Worm (Caenorhabditis elegans) whole organism, late embryonic: ENCODE measurements around the gene R166.2.
A peak's percentile ranks its signal among the peaks of the same experiment; 100 is the strongest.

Source experiments
- F13H6.1 ChIP-seq: sonication (generic microtip); optimal IDR thresholded peaks from 2 replicates; lab custom pipeline; 2016; ENCODE audit warnings: missing genetic modification characterization, missing compliant biosample characterization
- K02D7.2 ChIP-seq: sonication (generic microtip); optimal IDR thresholded peaks from 2 replicates; lab custom pipeline; 2017; ENCODE audit warnings: mild to moderate bottlenecking, missing genetic modification characterization, missing compliant biosample characterization
- K09A11.1 ChIP-seq: sonication (generic microtip); optimal IDR thresholded peaks from 2 replicates; lab custom pipeline; 2017; ENCODE audit warnings: antibody characterized with exemption, mild to moderate bottlenecking, missing genetic modification characterization, missing compliant biosample characterization; ENCODE audit not compliant: insufficient read depth
- T23F11.4 ChIP-seq: fragments of 200-800 bp; sonication (Bioruptor generic); optimal IDR thresholded peaks from 2 replicates; lab custom pipeline; 2018; ENCODE audit warnings: mild to moderate bottlenecking, missing genetic modification characterization, missing compliant biosample characterization
- ama-1 ChIP-seq: fragments of 150-350 bp; optimal IDR thresholded peaks from 2 replicates; lab custom pipeline; 2014
- ceh-18 ChIP-seq: sonication (generic microtip); optimal IDR thresholded peaks from 2 replicates; lab custom pipeline; 2016; ENCODE audit warnings: missing genetic modification characterization, missing compliant biosample characterization
- ceh-19 ChIP-seq: fragments of 200-800 bp; sonication (Bioruptor generic); optimal IDR thresholded peaks from 2 replicates; lab custom pipeline; 2018; ENCODE audit warnings: mild to moderate bottlenecking, missing genetic modification characterization, missing compliant biosample characterization
- ceh-2 ChIP-seq: sonication (generic microtip); optimal IDR thresholded peaks from 2 replicates; lab custom pipeline; 2016; ENCODE audit warnings: missing genotype, missing genetic modification characterization, missing compliant biosample characterization
- ceh-22 ChIP-seq: sonication (generic microtip); optimal IDR thresholded peaks from 2 replicates; lab custom pipeline; 2017; ENCODE audit warnings: missing biosample characterization, missing genetic modification characterization
- ceh-24 ChIP-seq: sonication (generic microtip); optimal IDR thresholded peaks from 2 replicates; lab custom pipeline; 2016; ENCODE audit warnings: mild to moderate bottlenecking, missing genetic modification characterization, missing compliant biosample characterization
- ceh-30 ChIP-seq: fragments of 150-350 bp; optimal IDR thresholded peaks from 2 replicates; lab custom pipeline; 2014; ENCODE audit warnings: missing biosample characterization, missing genetic modification characterization
- ceh-34 ChIP-seq: sonication (generic microtip); optimal IDR thresholded peaks from 2 replicates; lab custom pipeline; 2016; ENCODE audit warnings: mild to moderate bottlenecking, missing genetic modification characterization, missing compliant biosample characterization
- ceh-45 ChIP-seq: fragments of 200-800 bp; sonication (Bioruptor generic); IDR thresholded peaks from 2 replicates; pipeline ENCODE4 v1.3.6; 2022; ENCODE audit warnings: missing genetic modification reagents, missing genetic modification characterization, missing compliant biosample characterization
- ceh-48 ChIP-seq: sonication (generic microtip); optimal IDR thresholded peaks from 2 replicates; lab custom pipeline; 2016; ENCODE audit warnings: missing genetic modification characterization, inconsistent platforms, missing compliant biosample characterization
- ceh-6 ChIP-seq: fragments of 200-800 bp; sonication (Bioruptor generic); optimal IDR thresholded peaks from 2 replicates; lab custom pipeline; 2018; ENCODE audit warnings: mild to moderate bottlenecking, missing genetic modification characterization, missing compliant biosample characterization
- che-1 ChIP-seq: sonication (generic microtip); optimal IDR thresholded peaks from 2 replicates; lab custom pipeline; 2016; ENCODE audit warnings: mild to moderate bottlenecking, missing genetic modification characterization, missing compliant biosample characterization
- eyg-1 ChIP-seq: sonication (generic microtip); optimal IDR thresholded peaks from 2 replicates; lab custom pipeline; 2016; ENCODE audit warnings: missing genotype, missing genetic modification characterization, missing compliant biosample characterization
- fax-1 ChIP-seq: sonication (generic microtip); optimal IDR thresholded peaks from 2 replicates; lab custom pipeline; 2016; ENCODE audit warnings: missing genotype, missing genetic modification characterization, missing compliant biosample characterization
- hlh-13 ChIP-seq: fragments of 200-800 bp; sonication (Bioruptor generic); optimal IDR thresholded peaks from 2 replicates; lab custom pipeline; 2018; ENCODE audit warnings: mild to moderate bottlenecking, missing genetic modification characterization, missing compliant biosample characterization
- hlh-15 ChIP-seq: sonication (generic microtip); optimal IDR thresholded peaks from 2 replicates; lab custom pipeline; 2016; ENCODE audit warnings: missing genetic modification characterization, missing compliant biosample characterization
- hlh-8 ChIP-seq: sonication (generic microtip); optimal IDR thresholded peaks from 2 replicates; lab custom pipeline; 2016; ENCODE audit warnings: missing genotype, missing genetic modification characterization, missing compliant biosample characterization
- lin-11 ChIP-seq: fragments of 200-800 bp; sonication (Bioruptor generic); optimal IDR thresholded peaks from 2 replicates; lab custom pipeline; 2018; ENCODE audit warnings: mild to moderate bottlenecking, missing genetic modification characterization, missing compliant biosample characterization
- madf-2 ChIP-seq: sonication (generic microtip); optimal IDR thresholded peaks from 2 replicates; lab custom pipeline; 2017; ENCODE audit warnings: missing genetic modification characterization, missing compliant biosample characterization
- mec-3 ChIP-seq: sonication (generic microtip); optimal IDR thresholded peaks from 2 replicates; lab custom pipeline; 2016; ENCODE audit warnings: borderline replicate concordance, missing genetic modification characterization, missing compliant biosample characterization
- nfya-1 ChIP-seq: sonication (generic microtip); optimal IDR thresholded peaks from 2 replicates; lab custom pipeline; 2017; ENCODE audit warnings: missing genetic modification characterization, mild to moderate bottlenecking, missing compliant biosample characterization, antibody characterized with exemption, moderate library complexity
- nhr-232 ChIP-seq: sonication (generic microtip); optimal IDR thresholded peaks from 2 replicates; lab custom pipeline; 2016; ENCODE audit warnings: missing genetic modification characterization, missing compliant biosample characterization
- npax-4 ChIP-seq: sonication (generic microtip); optimal IDR thresholded peaks from 2 replicates; lab custom pipeline; 2016; ENCODE audit warnings: missing genetic modification characterization, missing compliant biosample characterization
- odd-2 ChIP-seq: sonication (generic microtip); optimal IDR thresholded peaks from 2 replicates; lab custom pipeline; 2017; ENCODE audit warnings: antibody characterized with exemption, mild to moderate bottlenecking, missing genetic modification characterization, missing compliant biosample characterization
- pag-3 ChIP-seq: sonication (generic microtip); optimal IDR thresholded peaks from 2 replicates; lab custom pipeline; 2016; ENCODE audit warnings: missing compliant biosample characterization, missing genetic modification characterization, borderline replicate concordance
- pqm-1 ChIP-seq: sonication (generic microtip); optimal IDR thresholded peaks from 2 replicates; lab custom pipeline; 2016; ENCODE audit warnings: missing genetic modification characterization, missing compliant biosample characterization
- pros-1 ChIP-seq: fragments of 150-350 bp; optimal IDR thresholded peaks from 2 replicates; lab custom pipeline; 2014; ENCODE audit warnings: missing biosample characterization, missing genetic modification reagents, missing genetic modification characterization
- ref-2 ChIP-seq: sonication (generic microtip); optimal IDR thresholded peaks from 2 replicates; lab custom pipeline; 2016; ENCODE audit warnings: missing genetic modification characterization, missing compliant biosample characterization
- rnt-1 ChIP-seq: sonication (generic microtip); optimal IDR thresholded peaks from 2 replicates; lab custom pipeline; 2016; ENCODE audit warnings: missing genetic modification characterization, missing compliant biosample characterization
- sdc-2 ChIP-seq: sonication (generic microtip); optimal IDR thresholded peaks from 2 replicates; lab custom pipeline; 2016; ENCODE audit warnings: missing genotype, missing genetic modification characterization, missing compliant biosample characterization
- sox-2 ChIP-seq: fragments of 200-800 bp; sonication (Bioruptor generic); IDR thresholded peaks from 2 replicates; pipeline ENCODE4 v1.3.6; 2022; ENCODE audit warnings: missing genetic modification reagents, missing genetic modification characterization, missing compliant biosample characterization
- tbx-7 ChIP-seq: sonication (generic microtip); optimal IDR thresholded peaks from 2 replicates; lab custom pipeline; 2016; ENCODE audit warnings: missing genotype, missing genetic modification characterization, missing compliant biosample characterization
- ttx-3 ChIP-seq: sonication (generic microtip); optimal IDR thresholded peaks from 2 replicates; lab custom pipeline; 2016; ENCODE audit warnings: missing genetic modification reagents, missing genetic modification characterization, missing compliant biosample characterization
- unc-3 ChIP-seq, 2 experiments: fragments of 200-800 bp in 1 of 2; sonication (Bioruptor generic) in 1 of 2; sonication (generic microtip) in 1 of 2; conservative IDR thresholded peaks in 1 of 2; optimal IDR thresholded peaks in 1 of 2; 2 replicates each; pipeline versions ENCODE4 v1.3.6 to Lab custom; 2016 to 2022; ENCODE audit warnings: missing compliant biosample characterization in 2 of 2, missing genetic modification characterization in 2 of 2, missing genetic modification reagents in 1 of 2
- unc-42 ChIP-seq: sonication (generic microtip); optimal IDR thresholded peaks from 2 replicates; lab custom pipeline; 2016; ENCODE audit warnings: missing genotype, missing genetic modification characterization, missing compliant biosample characterization
- unc-55 ChIP-seq: sonication (generic microtip); optimal IDR thresholded peaks from 2 replicates; lab custom pipeline; 2017; ENCODE audit warnings: missing biosample characterization, missing genetic modification reagents, missing genetic modification characterization
- zip-5 ChIP-seq: sonication (generic microtip); optimal IDR thresholded peaks from 2 replicates; lab custom pipeline; 2016; ENCODE audit warnings: missing genetic modification characterization, missing compliant biosample characterization
- ztf-16 ChIP-seq: sonication (generic microtip); optimal IDR thresholded peaks from 2 replicates; lab custom pipeline; 2017; ENCODE audit warnings: missing genetic modification characterization, missing compliant biosample characterization

The R166.2 gene

DNA sequence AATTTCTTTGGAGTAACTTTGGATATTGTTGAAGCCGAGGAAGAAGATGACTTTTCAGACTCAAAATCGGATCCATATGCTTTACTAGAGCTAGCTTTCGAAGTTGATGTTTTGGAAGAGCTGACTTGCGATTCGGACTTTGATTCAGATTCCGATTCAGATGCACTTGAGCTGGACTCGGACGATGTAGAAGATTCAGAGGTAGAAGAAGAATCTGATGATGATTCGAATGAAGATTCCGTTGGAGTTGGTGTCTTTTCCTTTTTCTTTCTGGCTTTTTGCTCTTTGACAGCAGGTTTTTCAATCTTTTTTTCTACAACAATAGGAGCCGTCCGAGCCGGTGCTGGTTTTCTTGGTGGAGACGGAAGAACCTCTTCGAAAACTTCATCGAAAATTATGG is 29.6 kb downstream of the R166.2 start:
- TF ChIP-seq ztf-16 (tag; lab: Kevin White, UChicago) (no peak), sox-2 (GFP tag; lab: Robert Waterston, UW) (no peak), lin-11 (tag; lab: Kevin White, UChicago) (no peak), hlh-15 (tag; lab: Kevin White, UChicago) (no peak), unc-3 (GFP tag; conservative IDR thresholded peaks at IDR 0.05; lab: Robert Waterston, UW) (no peak), unc-3 (tag; optimal IDR thresholded peaks at IDR 0.05; lab: Kevin White, UChicago) (no peak), nfya-1 (tag; lab: Kevin White, UChicago) (no peak), K02D7.2 (tag; lab: Kevin White, UChicago) (no peak), pqm-1 (tag; lab: Kevin White, UChicago) (no peak)

DNA sequence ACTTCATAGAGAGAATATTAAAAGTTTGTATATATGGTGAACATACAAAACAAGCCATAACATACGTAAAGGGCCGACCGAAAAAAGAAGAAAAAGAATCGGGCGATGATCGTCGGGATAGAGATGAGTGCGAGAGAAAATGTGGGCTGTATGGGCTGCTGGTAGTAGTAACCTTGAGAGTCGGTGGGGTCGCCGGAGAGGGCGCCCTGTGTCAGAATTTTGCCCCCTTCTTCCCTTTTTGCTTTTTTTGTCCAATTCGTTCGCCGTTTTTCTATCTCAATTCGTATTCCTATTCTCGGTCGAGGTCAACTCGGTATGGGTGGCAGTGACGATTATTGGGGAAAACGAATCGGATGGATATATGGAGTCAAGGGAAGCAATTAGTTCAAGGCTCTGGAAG is 31.5 kb downstream of the R166.2 start:
- TF ChIP-seq pag-3 (tag; lab: Kevin White, UChicago) (no peak), ceh-24 (no peak), ceh-19 (GFP tag; lab: Kevin White, UChicago) (no peak), unc-42 (tag; lab: Kevin White, UChicago) (no peak), che-1 (tag; lab: Kevin White, UChicago) (no peak), lin-11 (tag; lab: Kevin White, UChicago) (no peak), ceh-6 (GFP tag; lab: Kevin White, UChicago) (no peak), madf-2 (tag; lab: Kevin White, UChicago) (no peak), zip-5 (no peak), odd-2 (tag; lab: Kevin White, UChicago) (no peak)

DNA sequence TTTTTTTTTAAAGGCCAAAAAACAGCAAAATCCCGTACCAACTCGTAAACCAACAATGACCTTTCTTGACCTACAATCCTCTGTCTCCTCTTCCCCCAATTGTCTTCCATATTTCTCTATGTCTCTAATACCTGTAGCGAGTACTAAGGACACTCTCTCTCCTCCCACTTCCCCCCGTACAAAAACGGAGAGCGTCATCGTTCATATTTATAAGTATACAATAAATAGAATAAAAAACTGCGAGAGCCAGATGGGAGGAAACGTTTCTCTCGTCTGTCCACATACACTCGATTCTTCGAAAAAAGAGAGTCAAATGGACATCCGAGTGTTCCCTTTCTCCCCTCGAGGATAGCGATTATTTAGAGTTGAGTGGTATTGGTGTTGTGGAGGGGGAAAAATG is 32.7 kb downstream of the R166.2 start:
- TF ChIP-seq unc-55 = no peak
- TF ChIP-seq npax-4 (tag; lab: Kevin White, UChicago) = no peak
- TF ChIP-seq ceh-22 (tag; lab: Kevin White, UChicago) = no peak
- TF ChIP-seq sox-2 (GFP tag; lab: Robert Waterston, UW) = no peak
- no peak for TF ChIP-seq ceh-6 (GFP tag; lab: Kevin White, UChicago)
- TF ChIP-seq ceh-34 (tag; lab: Kevin White, UChicago) = no peak
- TF ChIP-seq ceh-30 (tag; lab: Kevin White, UChicago) = no peak
- no peak for TF ChIP-seq ceh-19 (GFP tag; lab: Kevin White, UChicago)
- TF ChIP-seq sdc-2 = no peak
- TF ChIP-seq ceh-2 (tag; lab: Kevin White, UChicago) = no peak
- TF ChIP-seq ref-2 (tag; lab: Kevin White, UChicago) = no peak
- TF ChIP-seq, all 69 proteins: peak for 0

DNA sequence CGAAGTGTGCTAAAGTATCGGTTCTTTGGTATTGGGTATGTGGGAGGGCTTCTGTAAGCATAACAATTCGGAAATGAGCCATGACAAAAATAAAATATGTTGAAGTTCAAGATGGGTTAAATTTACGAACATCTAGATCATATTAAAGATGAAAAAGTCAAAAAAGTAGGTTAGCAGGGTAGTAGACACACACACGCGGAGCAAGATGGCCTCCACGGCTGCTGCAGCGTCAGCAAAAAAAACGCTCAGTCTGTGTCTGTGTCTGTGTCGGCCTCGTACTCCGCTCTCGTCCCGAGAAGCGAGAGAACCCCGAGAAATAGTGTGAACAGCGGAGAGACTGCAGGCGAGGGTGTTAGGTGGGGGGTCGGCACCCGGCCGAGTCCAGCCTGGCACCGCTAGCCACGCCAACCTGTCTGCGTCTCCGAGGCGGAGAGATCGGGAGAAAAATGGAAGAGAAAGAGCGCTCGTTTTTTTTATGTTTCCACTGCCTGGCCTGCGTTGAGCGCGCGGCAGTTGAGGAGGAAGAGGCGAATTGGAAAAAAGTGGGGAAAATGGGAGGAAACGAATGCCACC is 34.9 kb downstream of the R166.2 start, which contains the start of gene myrf-1:
Gene myrf-1, minus strand, starts transcription at position 51 of the 573 bp plus-strand sequence.
- TF ChIP-seq eyg-1 (no peak), odd-2 (tag; lab: Kevin White, UChicago) (no peak), sox-2 (GFP tag; lab: Robert Waterston, UW) (no peak), ceh-18 (tag; lab: Kevin White, UChicago) (peak; percentile 89), K09A11.1 (tag; lab: Kevin White, UChicago) (peak; percentile 63), ttx-3 (tag; lab: Kevin White, UChicago) (no peak), rnt-1 (peak; percentile 35), hlh-8 (tag; lab: Kevin White, UChicago) (peak; percentile 44), sdc-2 (peak; percentile 59), T23F11.4 (no peak), ceh-19 (GFP tag; lab: Kevin White, UChicago) (peak; percentile 58), mec-3 (tag; lab: Kevin White, UChicago) (no peak), hlh-13 (GFP tag; lab: Kevin White, UChicago) (no peak), nhr-232 (tag; lab: Kevin White, UChicago) (peak; percentile 40), ceh-24 (no peak), ceh-2 (tag; lab: Kevin White, UChicago) (peak; percentile 45), nfya-1 (tag; lab: Kevin White, UChicago) (peak; percentile 77), madf-2 (tag; lab: Kevin White, UChicago) (peak; percentile 6), zip-5 (no peak), unc-3 (GFP tag; conservative IDR thresholded peaks at IDR 0.05; lab: Robert Waterston, UW) (no peak), unc-3 (tag; optimal IDR thresholded peaks at IDR 0.05; lab: Kevin White, UChicago) (no peak), unc-55 (peak; percentile 15), F13H6.1 (tag; lab: Kevin White, UChicago) (peak; percentile 77), K02D7.2 (tag; lab: Kevin White, UChicago) (no peak), ama-1 (lab: Kevin White, UChicago) (no peak), ceh-45 (GFP tag; lab: Robert Waterston, UW) (no peak), fax-1 (tag; lab: Kevin White, UChicago) (peak; percentile 37), pros-1 (tag; lab: Kevin White, UChicago) (peak; percentile 88), che-1 (tag; lab: Kevin White, UChicago) (peak; percentile 27), tbx-7 (peak; percentile 35), npax-4 (tag; lab: Kevin White, UChicago) (no peak), ztf-16 (tag; lab: Kevin White, UChicago) (no peak), lin-11 (tag; lab: Kevin White, UChicago) (peak; percentile 28), ceh-48 (tag; lab: Kevin White, UChicago) (no peak)
